4 worm cellular contexts compared by ENCODE assay signal in genomic region chrII:12727871-12728270, ce11.
TF ChIP-seq lines count a peak whose summit lies in the region.

No protein-coding gene starts in this region.

TF ChIP-seq in whole organism, L4 larva, 104 proteins besides CTCF, POLR2A, EP300 and RAD21:
- TF ChIP-seq set-16 (GFP tag; IDR thresholded peaks at IDR 0.05; lab: Robert Waterston, UW) = peak; percentile 65
- TF ChIP-seq unc-62 (GFP tag; optimal IDR thresholded peaks at IDR 0.05 in 1 of 2; lab: Kevin White, UChicago) = peak in 1 of 2 experiments; percentile 72
- TF ChIP-seq unc-62 (tag; optimal IDR thresholded peaks at IDR 0.05; lab: Kevin White, UChicago) = no peak
- TF ChIP-seq nhr-11 (tag; optimal IDR thresholded peaks at IDR 0.05; lab: Kevin White, UChicago) = no peak

TF ChIP-seq in whole organism, early embryonic, 17 proteins besides CTCF, POLR2A, EP300 and RAD21:
- TF ChIP-seq B0310.2 (tag; optimal IDR thresholded peaks at IDR 0.05; lab: Kevin White, UChicago) (no peak), aly-1 (tag; optimal IDR thresholded peaks at IDR 0.05; lab: Kevin White, UChicago) (peak; percentile 1)
TF ChIP-seq in whole organism, early embryonic: peak in this region for 1.

TF ChIP-seq in whole organism, late embryonic, 69 proteins besides CTCF, POLR2A, EP300 and RAD21:
- TF ChIP-seq pat-9 (tag; optimal IDR thresholded peaks at IDR 0.05; lab: Kevin White, UChicago) = no peak
- TF ChIP-seq hlh-6 (tag; optimal IDR thresholded peaks at IDR 0.05; lab: Kevin White, UChicago) = peak; percentile 83

TF ChIP-seq in whole organism, young adult, 124 proteins besides CTCF, POLR2A, EP300 and RAD21:
- TF ChIP-seq mcd-1 (GFP tag; IDR thresholded peaks at IDR 0.05; lab: Robert Waterston, UW) (0 out of 2 replicates have a peak, but pooled peaks have one; percentile 18), dpl-1 (GFP tag; optimal IDR thresholded peaks at IDR 0.05; lab: Kevin White, UChicago) (no peak), zfh-2 (GFP tag; conservative IDR thresholded peaks at IDR 0.05; lab: Robert Waterston, UW) (peak; percentile 82), F57C9.4 (tag; optimal IDR thresholded peaks at IDR 0.05; lab: Kevin White, UChicago) (no peak)
